Worm (Caenorhabditis elegans) whole organism, L3 larva: Measurements from ENCODE around the gene rpl-33.
A peak's percentile ranks its signal among the peaks of the same experiment; 100 is the strongest.

ENCODE experiments used
- R02D3.7 ChIP-seq: fragments of 150-350 bp; optimal IDR thresholded peaks from 2 replicates; lab custom pipeline; 2014; ENCODE audit warnings: missing biosample characterization, missing genetic modification characterization
- ZK546.5 ChIP-seq: sonication (generic microtip); optimal IDR thresholded peaks from 2 replicates; lab custom pipeline; 2017; ENCODE audit warnings: missing biosample characterization, missing genetic modification characterization
- ama-1 ChIP-seq: fragments of 150-350 bp; optimal IDR thresholded peaks from 2 replicates; lab custom pipeline; 2018
- ceh-16 ChIP-seq: sonication (generic microtip); optimal IDR thresholded peaks from 2 replicates; lab custom pipeline; 2017; ENCODE audit warnings: missing biosample characterization, missing genetic modification characterization
- ceh-28 ChIP-seq: fragments of 150-350 bp; optimal IDR thresholded peaks from 2 replicates; lab custom pipeline; 2014; ENCODE audit warnings: missing biosample characterization, missing genetic modification reagents, missing genetic modification characterization
- ceh-82 ChIP-seq: fragments of 150-350 bp; optimal IDR thresholded peaks from 2 replicates; lab custom pipeline; 2014; ENCODE audit warnings: missing biosample characterization, missing genetic modification characterization
- ceh-9 ChIP-seq: sonication (generic microtip); optimal IDR thresholded peaks from 2 replicates; lab custom pipeline; 2018; ENCODE audit warnings: missing biosample characterization, missing genetic modification characterization
- egl-27 ChIP-seq: sonication (generic microtip); optimal IDR thresholded peaks from 4 replicates; lab custom pipeline; 2017; ENCODE audit warnings: missing biosample characterization, missing genetic modification reagents, missing genetic modification characterization
- egl-5 ChIP-seq: fragments of 150-350 bp; optimal IDR thresholded peaks from 2 replicates; lab custom pipeline; 2017; ENCODE audit warnings: missing biosample characterization, missing genetic modification reagents, missing genetic modification characterization, inconsistent platforms
- elt-2 ChIP-seq: sonication (generic microtip); optimal IDR thresholded peaks from 2 replicates; lab custom pipeline; 2016; ENCODE audit warnings: missing genetic modification reagents, mild to moderate bottlenecking, missing genetic modification characterization, missing compliant biosample characterization
- elt-3 ChIP-seq, 3 experiments: fragments of 150-350 bp in 1 of 3; sonication (generic microtip) in 2 of 3; optimal IDR thresholded peaks; 2 replicates in 2 of 3; 4 replicates in 1 of 3; lab custom pipeline; 2014 to 2017; ENCODE audit warnings: missing biosample characterization in 3 of 3, missing genetic modification characterization in 3 of 3
- fkh-10 ChIP-seq: sonication (generic microtip); optimal IDR thresholded peaks from 2 replicates; lab custom pipeline; 2017; ENCODE audit warnings: missing biosample characterization, missing genetic modification reagents, missing genetic modification characterization
- fkh-2 ChIP-seq: fragments of 150-350 bp; optimal IDR thresholded peaks from 2 replicates; lab custom pipeline; 2014; ENCODE audit warnings: missing biosample characterization, missing genetic modification reagents, missing genetic modification characterization
- fos-1 ChIP-seq: fragments of 150-350 bp; optimal IDR thresholded peaks from 2 replicates; lab custom pipeline; 2014; ENCODE audit warnings: missing biosample characterization, missing genetic modification characterization
- hmg-11 ChIP-seq: sonication (generic microtip); optimal IDR thresholded peaks from 2 replicates; lab custom pipeline; 2016; ENCODE audit warnings: missing genetic modification characterization, missing compliant biosample characterization
- jun-1 ChIP-seq: fragments of 150-350 bp; optimal IDR thresholded peaks from 2 replicates; lab custom pipeline; 2014; ENCODE audit warnings: missing biosample characterization, missing genetic modification reagents, missing genetic modification characterization
- lin-15B ChIP-seq: fragments of 150-350 bp; optimal IDR thresholded peaks from 2 replicates; lab custom pipeline; 2014; ENCODE audit warnings: missing biosample characterization, missing genetic modification characterization
- lin-39 ChIP-seq: fragments of 150-350 bp; optimal IDR thresholded peaks from 2 replicates; lab custom pipeline; 2018; ENCODE audit warnings: missing biosample characterization, missing genetic modification reagents, missing genetic modification characterization
- lsy-12 ChIP-seq: sonication (generic microtip); optimal IDR thresholded peaks from 2 replicates; lab custom pipeline; 2016; ENCODE audit warnings: mild to moderate bottlenecking, missing genetic modification characterization, missing compliant biosample characterization
- mdl-1 ChIP-seq: fragments of 150-350 bp; optimal IDR thresholded peaks from 2 replicates; lab custom pipeline; 2014; ENCODE audit warnings: missing biosample characterization, missing genetic modification characterization
- mml-1 ChIP-seq: fragments of 150-350 bp; sonication (generic microtip); optimal IDR thresholded peaks from 3 replicates; lab custom pipeline; 2014; ENCODE audit warnings: missing biosample characterization, missing genetic modification characterization
- nfya-1 ChIP-seq: sonication (generic microtip); optimal IDR thresholded peaks from 2 replicates; lab custom pipeline; 2017; ENCODE audit warnings: missing genetic modification characterization, mild to moderate bottlenecking, missing compliant biosample characterization, antibody characterized with exemption, moderate library complexity; ENCODE audit not compliant: insufficient read depth
- nhr-11 ChIP-seq: fragments of 150-350 bp; optimal IDR thresholded peaks from 2 replicates; lab custom pipeline; 2014; ENCODE audit warnings: missing biosample characterization, missing genetic modification characterization
- nhr-12 ChIP-seq: fragments of 150-350 bp; optimal IDR thresholded peaks from 2 replicates; lab custom pipeline; 2014; ENCODE audit warnings: missing biosample characterization, missing genetic modification characterization
- nhr-23 ChIP-seq: fragments of 150-350 bp; optimal IDR thresholded peaks from 2 replicates; lab custom pipeline; 2014; ENCODE audit warnings: missing biosample characterization, missing genetic modification reagents, missing genetic modification characterization
- nhr-237 ChIP-seq: fragments of 150-350 bp; optimal IDR thresholded peaks from 2 replicates; lab custom pipeline; 2014; ENCODE audit warnings: missing biosample characterization, missing genetic modification characterization
- nhr-25 ChIP-seq: sonication (generic microtip); optimal IDR thresholded peaks from 2 replicates; lab custom pipeline; 2017; ENCODE audit warnings: missing biosample characterization, missing genetic modification characterization
- nhr-28 ChIP-seq: fragments of 150-350 bp; optimal IDR thresholded peaks from 2 replicates; lab custom pipeline; 2014; ENCODE audit warnings: missing biosample characterization, missing genetic modification characterization
- nhr-43 ChIP-seq: sonication (generic microtip); optimal IDR thresholded peaks from 2 replicates; lab custom pipeline; 2016; ENCODE audit warnings: mild to moderate bottlenecking, missing genetic modification characterization, missing compliant biosample characterization; ENCODE audit not compliant: poor library complexity, severe bottlenecking
- nhr-76 ChIP-seq: fragments of 150-350 bp; sonication (generic microtip); optimal IDR thresholded peaks from 5 replicates; lab custom pipeline; 2014; ENCODE audit warnings: missing biosample characterization, missing genetic modification characterization
- pha-4 ChIP-seq: fragments of 150-350 bp; optimal IDR thresholded peaks from 2 replicates; lab custom pipeline; 2014; ENCODE audit warnings: missing biosample characterization, missing genetic modification reagents, missing genetic modification characterization
- pqm-1 ChIP-seq: fragments of 150-350 bp; optimal IDR thresholded peaks from 2 replicates; lab custom pipeline; 2017; ENCODE audit warnings: missing biosample characterization, missing genetic modification characterization, inconsistent platforms
- skn-1 ChIP-seq: fragments of 150-350 bp; optimal IDR thresholded peaks from 2 replicates; lab custom pipeline; 2014; ENCODE audit warnings: missing biosample characterization, missing genetic modification characterization
- tbx-2 ChIP-seq: sonication (generic microtip); optimal IDR thresholded peaks from 2 replicates; lab custom pipeline; 2016; ENCODE audit warnings: mild to moderate bottlenecking, missing genetic modification characterization, missing compliant biosample characterization
- zag-1 ChIP-seq: fragments of 150-350 bp; optimal IDR thresholded peaks from 2 replicates; lab custom pipeline; 2014; ENCODE audit warnings: missing biosample characterization, missing genetic modification characterization
- ztf-11 ChIP-seq: fragments of 150-350 bp; optimal IDR thresholded peaks from 2 replicates; lab custom pipeline; 2014; ENCODE audit warnings: missing biosample characterization, missing genetic modification characterization
- ztf-4 ChIP-seq: fragments of 150-350 bp; optimal IDR thresholded peaks from 2 replicates; lab custom pipeline; 2014; ENCODE audit warnings: missing biosample characterization, missing genetic modification characterization

rpl-33 gene

ce11 chrII:7104794-7105613, at the start of gene rpl-33, which contains the start of gene farl-11:
TSS of gene rpl-33 (plus strand) at chrII:7105563.
TSS of gene farl-11 (minus strand) at chrII:7105035.
- TF ChIP-seq hmg-11 (tag; lab: Kevin White, UChicago) (peak; percentile 24), lsy-12 (tag; lab: Kevin White, UChicago) (peak; percentile 21), nhr-12 (no peak), mdl-1 (tag; lab: Kevin White, UChicago) (no peak), nhr-28 (tag; lab: Kevin White, UChicago) (no peak), ama-1 (peak; percentile 46), lin-15B (tag; lab: Kevin White, UChicago) (peak; percentile 100), nhr-23 (tag; lab: Kevin White, UChicago) (peak; percentile 93), fkh-2 (tag; lab: Kevin White, UChicago) (no peak), lin-39 (tag; lab: Kevin White, UChicago) (peak; percentile 84), nfya-1 (tag; lab: Kevin White, UChicago) (peak; percentile 97), fkh-10 (peak; percentile 39), ZK546.5 (tag; lab: Kevin White, UChicago) (peak; percentile 81), ztf-11 (tag; lab: Kevin White, UChicago) (no peak), jun-1 (tag; lab: Kevin White, UChicago) (peak; percentile 68), egl-5 (peak; percentile 86), nhr-43 (peak; percentile 52), egl-27 (tag; lab: Kevin White, UChicago) (no peak), ceh-28 (peak; percentile 38), ztf-4 (tag; lab: Kevin White, UChicago) (no peak), pha-4 (tag; lab: Kevin White, UChicago) (peak; percentile 98), ceh-9 (tag; lab: Kevin White, UChicago) (no peak), nhr-76 (peak; percentile 16), elt-2 (tag; lab: Kevin White, UChicago) (peak; percentile 41), skn-1 (peak; percentile 36), pqm-1 (tag; lab: Kevin White, UChicago) (peak; percentile 73), nhr-11 (peak; percentile 25), nhr-25 (peak; percentile 90), mml-1 (no peak), R02D3.7 (tag; lab: Kevin White, UChicago) (peak; percentile 79)

ce11 chrII:7056328-7056727, 49.0 kb upstream of the rpl-33 start:
- TF ChIP-seq lin-15B (tag; lab: Kevin White, UChicago), result no peak
- TF ChIP-seq nhr-237 (tag; lab: Kevin White, UChicago), result no peak
- TF ChIP-seq nhr-43, result peak; percentile 2

ce11 chrII:7057860-7058259, 47.5 kb upstream of the rpl-33 start, which contains the start of gene cth-2:
TSS of gene cth-2 (minus strand) at chrII:7057960.
- TF ChIP-seq pha-4 (tag; lab: Kevin White, UChicago) (peak; percentile 9), ztf-11 (tag; lab: Kevin White, UChicago) (no peak), fkh-10 (no peak), fos-1 (no peak), elt-2 (tag; lab: Kevin White, UChicago) (peak; percentile 21), nhr-11 (peak; percentile 9), ceh-16 (tag; lab: Kevin White, UChicago) (no peak), nhr-43 (no peak)

- TF ChIP-seq skn-1 (peak; percentile 53), pqm-1 (tag; lab: Kevin White, UChicago) (peak; percentile 58), egl-5 (peak; percentile 30), ama-1 (no peak), egl-27 (tag; lab: Kevin White, UChicago) (no peak), tbx-2 (tag; lab: Kevin White, UChicago) (no peak), ceh-82 (tag; lab: Kevin White, UChicago) (no peak), elt-2 (tag; lab: Kevin White, UChicago) (peak; percentile 96), hmg-11 (tag; lab: Kevin White, UChicago) (no peak), nhr-43 (peak; percentile 48), ztf-11 (tag; lab: Kevin White, UChicago) (no peak), ceh-28 (peak; percentile 27), nhr-11 (no peak), nfya-1 (tag; lab: Kevin White, UChicago) (peak; percentile 32), elt-3 (tag; optimal IDR thresholded peaks at IDR 0.05; lab: Kevin White, UChicago) (peak in 1 of 3 experiments; percentile 76), fkh-10 (no peak), ZK546.5 (tag; lab: Kevin White, UChicago) (no peak), mdl-1 (tag; lab: Kevin White, UChicago) (peak; percentile 60), zag-1 (tag; lab: Kevin White, UChicago) (no peak), nhr-76 (no peak), jun-1 (tag; lab: Kevin White, UChicago) (peak; percentile 46), nhr-23 (tag; lab: Kevin White, UChicago) (peak; percentile 38)
These were observed 46.0 kb upstream of the rpl-33 start for ce11 chrII:7059274-7059757.
